Fruit fly (Drosophila melanogaster) whole organism, embryonic: ENCODE measurements around the gene CG15336.

ENCODE experiments used
- Ada2b ChIP-seq: fragments of 200-800 bp; sonication (Bioruptor generic); IDR thresholded peaks from 2 replicates; pipeline ENCODE4 v1.3.6; 2022; ENCODE audit warnings: missing biosample characterization, missing genetic modification characterization
- Bdp1 ChIP-seq: fragments of 200-800 bp; sonication (Bioruptor generic); optimal IDR thresholded peaks from 3 replicates; lab custom pipeline; 2016; ENCODE audit warnings: missing biosample characterization, missing genetic modification characterization
- CG10565 ChIP-seq: fragments of 200-800 bp; sonication (Bioruptor generic); optimal IDR thresholded peaks from 3 replicates; lab custom pipeline; 2016; ENCODE audit warnings: missing biosample characterization, mild to moderate bottlenecking, missing genetic modification characterization
- CG11456 ChIP-seq: fragments of 200-800 bp; sonication (Bioruptor generic); IDR thresholded peaks from 3 replicates; pipeline ENCODE4 v1.3.6; 2022; ENCODE audit warnings: missing biosample characterization, missing genetic modification characterization
- CG11723 ChIP-seq: fragments of 200-800 bp; sonication (Bioruptor generic); optimal IDR thresholded peaks from 2 replicates; lab custom pipeline; 2017; ENCODE audit warnings: missing biosample characterization, mild to moderate bottlenecking, missing genetic modification characterization
- CG12769 ChIP-seq: fragments of 200-800 bp; sonication (Bioruptor generic); optimal IDR thresholded peaks from 2 replicates; lab custom pipeline; 2019; ENCODE audit warnings: missing biosample characterization, mild to moderate bottlenecking, missing genetic modification characterization, moderate library complexity
- CG13775 ChIP-seq: fragments of 200-800 bp; sonication (Bioruptor generic); optimal IDR thresholded peaks from 3 replicates; lab custom pipeline; 2017; ENCODE audit warnings: missing biosample characterization, mild to moderate bottlenecking, missing genetic modification characterization
- CG15514 ChIP-seq: fragments of 200-800 bp; sonication (Bioruptor generic); optimal IDR thresholded peaks from 3 replicates; lab custom pipeline; 2017; ENCODE audit warnings: missing biosample characterization, missing genetic modification characterization, mild to moderate bottlenecking, moderate library complexity, missing genetic modification reagents
- CG15601 ChIP-seq: fragments of 200-800 bp; sonication (Bioruptor generic); optimal IDR thresholded peaks from 3 replicates; lab custom pipeline; 2019; ENCODE audit warnings: missing biosample characterization, mild to moderate bottlenecking, missing genetic modification characterization, moderate library complexity
- CG17359 ChIP-seq: fragments of 200-800 bp; sonication (Bioruptor generic); optimal IDR thresholded peaks from 3 replicates; lab custom pipeline; 2018; ENCODE audit warnings: missing biosample characterization, mild to moderate bottlenecking, missing genetic modification characterization, moderate library complexity
- CG18011 ChIP-seq: fragments of 200-800 bp; sonication (Bioruptor generic); optimal IDR thresholded peaks from 2 replicates; lab custom pipeline; 2017; ENCODE audit warnings: missing biosample characterization, missing genetic modification characterization, mild to moderate bottlenecking, moderate library complexity, missing genotype
- CG18262 ChIP-seq: fragments of 200-800 bp; optimal IDR thresholded peaks from 3 replicates; lab custom pipeline; 2019; ENCODE audit warnings: missing biosample characterization, mild to moderate bottlenecking, missing genetic modification characterization, moderate library complexity
- CG18599 ChIP-seq: fragments of 200-800 bp; sonication (Bioruptor generic); optimal IDR thresholded peaks from 3 replicates; lab custom pipeline; 2017; ENCODE audit warnings: missing biosample characterization, missing genetic modification characterization, mild to moderate bottlenecking, moderate library complexity, missing genetic modification reagents
- CG18764 ChIP-seq: fragments of 200-800 bp; sonication (Bioruptor generic); optimal IDR thresholded peaks from 3 replicates; lab custom pipeline; 2016; ENCODE audit warnings: missing biosample characterization, missing genetic modification characterization
- CG2120 ChIP-seq: fragments of 200-800 bp; sonication (Bioruptor generic); optimal IDR thresholded peaks from 3 replicates; lab custom pipeline; 2016; ENCODE audit warnings: missing biosample characterization, missing genetic modification characterization
- CG4730 ChIP-seq: fragments of 200-800 bp; sonication (Bioruptor generic); IDR thresholded peaks from 2 replicates; pipeline ENCODE4 v1.3.6; 2022; ENCODE audit warnings: missing biosample characterization, missing genetic modification characterization
- CG5245 ChIP-seq: fragments of 200-800 bp; sonication (Bioruptor generic); optimal IDR thresholded peaks from 3 replicates; lab custom pipeline; 2016; ENCODE audit warnings: missing biosample characterization, missing genetic modification characterization
- CG7271 ChIP-seq: fragments of 200-800 bp; sonication (Bioruptor generic); optimal IDR thresholded peaks from 2 replicates; lab custom pipeline; 2018; ENCODE audit warnings: missing biosample characterization, mild to moderate bottlenecking, missing genetic modification characterization, moderate library complexity
- CG8924 ChIP-seq: fragments of 200-800 bp; optimal IDR thresholded peaks from 3 replicates; lab custom pipeline; 2019; ENCODE audit warnings: missing biosample characterization, mild to moderate bottlenecking, missing genetic modification characterization, moderate library complexity
- CTCF ChIP-seq: fragments of 200-800 bp; sonication (Bioruptor generic); optimal IDR thresholded peaks from 2 replicates; lab custom pipeline; 2017; ENCODE audit warnings: missing biosample characterization, mild to moderate bottlenecking, missing genetic modification characterization, moderate library complexity
- Doc3 ChIP-seq: fragments of 200-800 bp; sonication (Bioruptor generic); IDR thresholded peaks from 3 replicates; pipeline ENCODE4 v1.3.6; 2022; ENCODE audit warnings: missing biosample characterization, missing genetic modification characterization; ENCODE audit not compliant: partially characterized antibody
- E2f2 ChIP-seq: fragments of 200-800 bp; sonication (Bioruptor generic); IDR thresholded peaks from 2 replicates; pipeline ENCODE4 v1.3.6; 2022; ENCODE audit warnings: missing biosample characterization, missing genetic modification characterization
- Ets97D ChIP-seq: fragments of 200-800 bp; sonication (Bioruptor generic); optimal IDR thresholded peaks from 3 replicates; lab custom pipeline; 2016; ENCODE audit warnings: missing biosample characterization, missing genetic modification characterization
- Fer3 ChIP-seq: fragments of 200-800 bp; sonication (Bioruptor generic); optimal IDR thresholded peaks from 2 replicates; lab custom pipeline; 2018; ENCODE audit warnings: missing biosample characterization, mild to moderate bottlenecking, missing genetic modification characterization, moderate library complexity
- HLH54F ChIP-seq: fragments of 200-800 bp; sonication (Bioruptor generic); optimal IDR thresholded peaks from 3 replicates; lab custom pipeline; 2016; ENCODE audit warnings: missing biosample characterization, missing genetic modification characterization
- Hey ChIP-seq: fragments of 200-800 bp; sonication (Bioruptor generic); optimal IDR thresholded peaks from 3 replicates; lab custom pipeline; 2018; ENCODE audit warnings: missing biosample characterization, mild to moderate bottlenecking, missing genetic modification characterization
- HmgD ChIP-seq: fragments of 200-800 bp; sonication (Bioruptor generic); optimal IDR thresholded peaks from 3 replicates; lab custom pipeline; 2016; ENCODE audit warnings: missing biosample characterization, missing genetic modification characterization
- Hmr ChIP-seq: fragments of 200-800 bp; sonication (Bioruptor generic); optimal IDR thresholded peaks from 3 replicates; lab custom pipeline; 2017; ENCODE audit warnings: mild to moderate bottlenecking, missing biosample characterization, missing genetic modification reagents, missing genetic modification characterization
- Jarid2 ChIP-seq: fragments of 200-800 bp; sonication (Bioruptor generic); optimal IDR thresholded peaks from 3 replicates; lab custom pipeline; 2017; ENCODE audit warnings: mild to moderate bottlenecking, missing biosample characterization, missing genetic modification reagents, missing genetic modification characterization
- Mad ChIP-seq: fragments of 200-800 bp; sonication (Bioruptor generic); optimal IDR thresholded peaks from 2 replicates; lab custom pipeline; 2016; ENCODE audit warnings: missing biosample characterization, missing genetic modification characterization
- NC2β ChIP-seq: fragments of 200-800 bp; sonication (Bioruptor generic); optimal IDR thresholded peaks from 2 replicates; lab custom pipeline; 2016; ENCODE audit warnings: missing biosample characterization, missing genetic modification characterization
- Six4 ChIP-seq: fragments of 200-800 bp; sonication (Bioruptor generic); optimal IDR thresholded peaks from 2 replicates; lab custom pipeline; 2016; ENCODE audit warnings: missing biosample characterization, missing genetic modification characterization
- TFAM ChIP-seq: fragments of 200-800 bp; sonication (Bioruptor generic); optimal IDR thresholded peaks from 2 replicates; lab custom pipeline; 2017; ENCODE audit warnings: missing biosample characterization, missing genetic modification characterization, inconsistent platforms
- amos ChIP-seq: fragments of 200-800 bp; sonication (Bioruptor generic); IDR thresholded peaks from 2 replicates; pipeline ENCODE4 v1.3.6; 2022; ENCODE audit warnings: missing biosample characterization, missing genetic modification characterization; ENCODE audit not compliant: partially characterized antibody
- ash1 ChIP-seq: fragments of 200-800 bp; sonication (Bioruptor generic); optimal IDR thresholded peaks from 2 replicates; lab custom pipeline; 2018; ENCODE audit warnings: missing biosample characterization, mild to moderate bottlenecking, missing genetic modification characterization
- az2 ChIP-seq: fragments of 200-800 bp; sonication (Bioruptor generic); optimal IDR thresholded peaks from 3 replicates; lab custom pipeline; 2016; ENCODE audit warnings: missing biosample characterization, missing genetic modification characterization
- caup ChIP-seq: fragments of 200-800 bp; sonication (Bioruptor generic); optimal IDR thresholded peaks from 3 replicates; lab custom pipeline; 2017; ENCODE audit warnings: missing biosample characterization, mild to moderate bottlenecking, missing genetic modification characterization, moderate library complexity; ENCODE audit not compliant: severe bottlenecking
- ci ChIP-seq: fragments of 200-800 bp; sonication (Bioruptor generic); IDR thresholded peaks from 3 replicates; pipeline ENCODE4 v1.3.6; 2022; ENCODE audit warnings: missing biosample characterization, missing genetic modification characterization
- dan ChIP-seq: fragments of 200-800 bp; sonication (Bioruptor generic); IDR thresholded peaks from 2 replicates; pipeline ENCODE4 v1.3.6; 2022; ENCODE audit warnings: missing biosample characterization, missing genetic modification characterization
- fd64A ChIP-seq: fragments of 200-800 bp; sonication (Bioruptor generic); optimal IDR thresholded peaks from 3 replicates; lab custom pipeline; 2018; ENCODE audit warnings: missing biosample characterization, mild to moderate bottlenecking, missing genetic modification characterization
- ftz-f1 ChIP-seq: fragments of 200-800 bp; sonication (Bioruptor generic); optimal IDR thresholded peaks from 2 replicates; lab custom pipeline; 2016; ENCODE audit warnings: missing biosample characterization, missing genetic modification characterization
- gsb-n ChIP-seq: fragments of 200-800 bp; sonication (Bioruptor generic); optimal IDR thresholded peaks from 3 replicates; lab custom pipeline; 2018; ENCODE audit warnings: missing biosample characterization, mild to moderate bottlenecking, missing genetic modification characterization
- ham ChIP-seq: fragments of 200-800 bp; sonication (Bioruptor generic); IDR thresholded peaks from 2 replicates; pipeline ENCODE4 v1.3.6; 2022; ENCODE audit warnings: missing biosample characterization, missing genetic modification characterization
- kah ChIP-seq: fragments of 200-800 bp; sonication (Bioruptor generic); optimal IDR thresholded peaks from 2 replicates; lab custom pipeline; 2018; ENCODE audit warnings: missing biosample characterization, mild to moderate bottlenecking, missing genetic modification characterization
- knrl ChIP-seq: fragments of 200-800 bp; sonication (Bioruptor generic); IDR thresholded peaks from 3 replicates; pipeline ENCODE4 v1.3.6; 2022; ENCODE audit warnings: missing biosample characterization, missing genetic modification characterization; ENCODE audit not compliant: partially characterized antibody
- nau ChIP-seq: fragments of 200-800 bp; sonication (Bioruptor generic); optimal IDR thresholded peaks from 3 replicates; lab custom pipeline; 2017; ENCODE audit warnings: missing biosample characterization, mild to moderate bottlenecking, missing genetic modification characterization, missing genetic modification reagents
- otp ChIP-seq: fragments of 200-800 bp; sonication (Bioruptor generic); IDR thresholded peaks from 3 replicates; pipeline ENCODE4, ENCODE4 v1.3.6; 2022; ENCODE audit warnings: missing biosample characterization, missing genetic modification characterization
- phol ChIP-seq: fragments of 200-800 bp; sonication (Bioruptor generic); optimal IDR thresholded peaks from 3 replicates; lab custom pipeline; 2018; ENCODE audit warnings: missing biosample characterization, mild to moderate bottlenecking, missing genetic modification characterization, moderate library complexity
- sisA ChIP-seq: fragments of 200-800 bp; sonication (Bioruptor generic); IDR thresholded peaks from 2 replicates; pipeline ENCODE4 v1.3.6; 2022; ENCODE audit warnings: missing biosample characterization, missing genetic modification characterization
- slbo ChIP-seq: fragments of 200-800 bp; sonication (Bioruptor generic); IDR thresholded peaks from 2 replicates; pipeline ENCODE4 v1.3.6; 2022; ENCODE audit warnings: missing biosample characterization, missing genetic modification characterization
- sna ChIP-seq: fragments of 200-800 bp; sonication (Bioruptor generic); IDR thresholded peaks from 2 replicates; pipeline ENCODE4 v1.3.6; 2022; ENCODE audit warnings: missing biosample characterization, missing genetic modification characterization; ENCODE audit not compliant: partially characterized antibody
- yki ChIP-seq: fragments of >200 bp; optimal IDR thresholded peaks from 3 replicates; lab custom pipeline; 2018

The CG15336 gene

DNA sequence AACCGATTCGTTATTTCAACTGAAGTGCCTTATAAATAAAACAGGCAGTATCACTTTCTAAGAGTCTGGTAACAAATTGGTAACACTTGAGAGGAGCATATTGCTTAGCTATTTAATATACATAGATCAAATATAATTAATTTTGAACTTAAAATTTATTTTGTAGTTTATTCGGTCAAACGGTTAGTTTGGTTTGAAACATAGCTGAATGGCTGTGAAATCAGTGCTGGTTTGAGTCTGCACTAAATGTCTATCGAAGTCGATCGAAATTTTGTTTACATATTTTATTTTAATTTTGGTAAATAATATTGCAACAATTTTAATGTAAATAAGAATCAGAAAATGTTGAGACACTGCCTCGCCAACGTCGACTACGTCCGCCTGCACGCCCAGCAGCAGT is 807 bp downstream of the CG15336 start, which contains the start of gene CG10959 (continued):
- no peak for TF ChIP-seq CG13775 (GFP tag; lab: Kevin White, UChicago)
- TF ChIP-seq HmgD (GFP tag; lab: Kevin White, UChicago), result no peak
- TF ChIP-seq CG18262 (tag; lab: Kevin White, UChicago), result no peak
- TF ChIP-seq Hmr (GFP tag; lab: Kevin White, UChicago), result no peak
- peak; percentile 22 for TF ChIP-seq CTCF (GFP tag; lab: Kevin White, UChicago)
- no peak for TF ChIP-seq CG10565 (GFP tag; lab: Kevin White, UChicago)
- TF ChIP-seq dan (GFP tag; lab: Robert Waterston, UW), result no peak
- TF ChIP-seq CG18011 (GFP tag; lab: Kevin White, UChicago), result peak; percentile 23
- peak; percentile 70 for TF ChIP-seq E2f2
- TF ChIP-seq Ets97D, result no peak
- TF ChIP-seq CG12769 (tag; lab: Kevin White, UChicago), result no peak
- TF ChIP-seq CG11456 (GFP tag; lab: Robert Waterston, UW), result no peak
- TF ChIP-seq ham (GFP tag; lab: Robert Waterston, UW), result no peak
- TF ChIP-seq otp (GFP tag; lab: Robert Waterston, UW), result no peak
- TF ChIP-seq fd64A (GFP tag; lab: Kevin White, UChicago), result no peak
- no peak for TF ChIP-seq ash1 (GFP tag; lab: Kevin White, UChicago)
- peak; percentile 3 for TF ChIP-seq phol (tag; lab: Kevin White, UChicago)
- TF ChIP-seq slbo (GFP tag; lab: Robert Waterston, UW), result no peak
- no peak for TF ChIP-seq ci (GFP tag; lab: Robert Waterston, UW)
- no peak for TF ChIP-seq Six4
- TF ChIP-seq NC2β (GFP tag; lab: Kevin White, UChicago), result no peak
- TF ChIP-seq az2 (GFP tag; lab: Kevin White, UChicago), result no peak
- no peak for TF ChIP-seq sna (GFP tag; lab: Robert Waterston, UW)
- no peak for TF ChIP-seq Mad (GFP tag; lab: Kevin White, UChicago)
- TF ChIP-seq CG15514, result peak; percentile 67
- TF ChIP-seq Doc3 (GFP tag; lab: Robert Waterston, UW), result no peak
- TF ChIP-seq Hey (tag; lab: Kevin White, UChicago), result no peak
- TF ChIP-seq CG7271 (tag; lab: Kevin White, UChicago), result no peak
- no peak for TF ChIP-seq CG2120 (GFP tag; lab: Kevin White, UChicago)
- TF ChIP-seq CG15601 (tag; lab: Kevin White, UChicago), result no peak
- TF ChIP-seq CG17359 (tag; lab: Kevin White, UChicago), result no peak
- TF ChIP-seq Ada2b (GFP tag; lab: Robert Waterston, UW), result no peak
- no peak for TF ChIP-seq kah (GFP tag; lab: Kevin White, UChicago)
- TF ChIP-seq TFAM, result no peak
- TF ChIP-seq yki (lab: Kevin White, UChicago), result no peak
- no peak for TF ChIP-seq CG4730
- TF ChIP-seq CG11723 (GFP tag; lab: Kevin White, UChicago), result no peak
- TF ChIP-seq CG18599 (GFP tag; lab: Kevin White, UChicago), result no peak
- TF ChIP-seq HLH54F (GFP tag; lab: Kevin White, UChicago), result no peak
- TF ChIP-seq CG18764, result no peak
- TF ChIP-seq Jarid2 (GFP tag; lab: Kevin White, UChicago), result no peak
- TF ChIP-seq amos (GFP tag; lab: Robert Waterston, UW), result peak; percentile 32; the same call in 1 of the 2 replicates
- no peak for TF ChIP-seq sisA (GFP tag; lab: Robert Waterston, UW)
- TF ChIP-seq ftz-f1 (GFP tag; lab: Kevin White, UChicago), result no peak
- no peak for TF ChIP-seq Bdp1 (GFP tag; lab: Kevin White, UChicago)
- TF ChIP-seq gsb-n (tag; lab: Kevin White, UChicago), result no peak
- TF ChIP-seq CG5245 (GFP tag; lab: Kevin White, UChicago), result no peak
- no peak for TF ChIP-seq nau
- TF ChIP-seq knrl (GFP tag; lab: Robert Waterston, UW), result no peak
- no peak for TF ChIP-seq CG8924 (tag; lab: Kevin White, UChicago)
- no peak for TF ChIP-seq Fer3
- no peak for TF ChIP-seq caup (GFP tag; lab: Kevin White, UChicago)
